Worm (Caenorhabditis elegans) whole organism, L1 larva: ENCODE measurements around the gene rps-11.

Experiments used
- C34B4.2 ChIP-seq: sonication (generic microtip); optimal IDR thresholded peaks from 2 replicates; lab custom pipeline; 2017; ENCODE audit warnings: mild to moderate bottlenecking, missing genetic modification characterization, missing compliant biosample characterization
- Y116A8C.19 ChIP-seq: sonication (generic microtip); optimal IDR thresholded peaks from 2 replicates; lab custom pipeline; 2016; ENCODE audit warnings: missing compliant biosample characterization, missing genetic modification characterization, borderline replicate concordance
- alr-1 ChIP-seq: fragments of 200-800 bp; sonication (Bioruptor generic); optimal IDR thresholded peaks from 2 replicates; lab custom pipeline; 2018; ENCODE audit warnings: borderline replicate concordance, mild to moderate bottlenecking, missing genetic modification characterization, missing compliant biosample characterization
- blmp-1 ChIP-seq: fragments of 150-350 bp; optimal IDR thresholded peaks from 2 replicates; lab custom pipeline; 2014; ENCODE audit warnings: missing biosample characterization, missing genetic modification characterization
- ceh-63 ChIP-seq: fragments of 200-800 bp; sonication (Bioruptor generic); optimal IDR thresholded peaks from 2 replicates; lab custom pipeline; 2018; ENCODE audit warnings: mild to moderate bottlenecking, missing genetic modification characterization, missing compliant biosample characterization
- ceh-8 ChIP-seq: fragments of 200-800 bp; sonication (Bioruptor generic); optimal IDR thresholded peaks from 2 replicates; lab custom pipeline; 2018; ENCODE audit warnings: mild to moderate bottlenecking, missing genetic modification characterization, moderate library complexity, missing compliant biosample characterization
- ceh-90 ChIP-seq: sonication (generic microtip); optimal IDR thresholded peaks from 2 replicates; lab custom pipeline; 2016; ENCODE audit warnings: missing genetic modification characterization, missing compliant biosample characterization
- ces-1 ChIP-seq: fragments of 150-350 bp; optimal IDR thresholded peaks from 2 replicates; lab custom pipeline; 2014; ENCODE audit warnings: missing biosample characterization, missing genetic modification reagents, missing genetic modification characterization
- efl-3 ChIP-seq: fragments of 200-800 bp; sonication (Bioruptor generic); optimal IDR thresholded peaks from 2 replicates; lab custom pipeline; 2018; ENCODE audit warnings: mild to moderate bottlenecking, missing genetic modification characterization, missing compliant biosample characterization
- egl-13 ChIP-seq: sonication (generic microtip); optimal IDR thresholded peaks from 2 replicates; lab custom pipeline; 2016; ENCODE audit warnings: missing genotype, missing genetic modification reagents, missing genetic modification characterization, missing compliant biosample characterization
- egl-27 ChIP-seq, 2 experiments: fragments of 150-350 bp in 1 of 2; sonication (generic microtip); optimal IDR thresholded peaks; 3 replicates each; lab custom pipeline; 2017 to 2018; ENCODE audit warnings: missing biosample characterization in 2 of 2, missing genetic modification characterization in 2 of 2, missing genetic modification reagents in 2 of 2
- ets-5 ChIP-seq: fragments of 200-800 bp; sonication (Bioruptor generic); IDR thresholded peaks from 2 replicates; pipeline ENCODE4 v1.3.6; 2022; ENCODE audit warnings: missing genetic modification characterization, missing compliant biosample characterization
- fkh-10 ChIP-seq: sonication (generic microtip); optimal IDR thresholded peaks from 2 replicates; lab custom pipeline; 2017; ENCODE audit warnings: missing biosample characterization, missing genetic modification reagents, missing genetic modification characterization
- fos-1 ChIP-seq: fragments of 150-350 bp; optimal IDR thresholded peaks from 2 replicates; lab custom pipeline; 2014; ENCODE audit warnings: missing biosample characterization, missing genetic modification characterization
- grh-1 ChIP-seq: fragments of 200-800 bp; sonication (Bioruptor generic); IDR thresholded peaks from 2 replicates; pipeline ENCODE4 v1.3.6; 2022; ENCODE audit warnings: missing genetic modification reagents, missing genetic modification characterization, missing compliant biosample characterization
- hlh-4 ChIP-seq: sonication (generic microtip); optimal IDR thresholded peaks from 2 replicates; lab custom pipeline; 2016; ENCODE audit warnings: mild to moderate bottlenecking, missing genetic modification characterization, missing compliant biosample characterization
- hpl-2 ChIP-seq: fragments of 150-350 bp; optimal IDR thresholded peaks from 2 replicates; lab custom pipeline; 2014; ENCODE audit warnings: missing biosample characterization, missing genetic modification reagents, missing genetic modification characterization
- irx-1 ChIP-seq: sonication (generic microtip); optimal IDR thresholded peaks from 2 replicates; lab custom pipeline; 2016; ENCODE audit warnings: missing genetic modification characterization, missing compliant biosample characterization
- isw-1 ChIP-seq: fragments of 200-800 bp; sonication (Bioruptor generic); IDR thresholded peaks from 2 replicates; pipeline ENCODE4 v1.3.6; 2022; ENCODE audit warnings: missing genetic modification characterization, missing compliant biosample characterization
- lin-13 ChIP-seq: fragments of 150-350 bp; optimal IDR thresholded peaks from 2 replicates; lab custom pipeline; 2014; ENCODE audit warnings: missing biosample characterization, missing genetic modification reagents, missing genetic modification characterization
- lin-35 ChIP-seq, 2 experiments: fragments of 150-350 bp; optimal IDR thresholded peaks; 2 replicates each; lab custom pipeline; 2014; ENCODE audit warnings: missing biosample characterization in 2 of 2, missing genetic modification characterization in 2 of 2, missing genetic modification reagents in 2 of 2
- lir-3 ChIP-seq: sonication (generic microtip); optimal IDR thresholded peaks from 2 replicates; lab custom pipeline; 2016; ENCODE audit warnings: mild to moderate bottlenecking, missing genetic modification characterization, moderate library complexity, missing compliant biosample characterization; ENCODE audit not compliant: poor library complexity
- mab-9 ChIP-seq: fragments of 200-800 bp; sonication (Bioruptor generic); IDR thresholded peaks from 2 replicates; pipeline ENCODE4 v1.3.6; 2022; ENCODE audit warnings: missing genetic modification reagents, missing genetic modification characterization, missing compliant biosample characterization
- mdl-1 ChIP-seq, 2 experiments: fragments of 150-350 bp; optimal IDR thresholded peaks; 2 replicates each; lab custom pipeline; 2014 to 2017; ENCODE audit warnings: missing biosample characterization in 2 of 2, missing genetic modification characterization in 2 of 2, inconsistent platforms in 1 of 2
- mef-2 ChIP-seq: fragments of 150-350 bp; optimal IDR thresholded peaks from 2 replicates; lab custom pipeline; 2014; ENCODE audit warnings: missing biosample characterization, missing genetic modification characterization
- nhr-19 ChIP-seq: fragments of 200-800 bp; sonication (Bioruptor generic); conservative IDR thresholded peaks from 2 replicates; pipeline ENCODE4 v1.3.6; 2022; ENCODE audit warnings: missing genetic modification characterization, missing compliant biosample characterization
- nhr-237 ChIP-seq: fragments of 150-350 bp; optimal IDR thresholded peaks from 2 replicates; lab custom pipeline; 2014; ENCODE audit warnings: missing biosample characterization, missing genetic modification characterization
- nhr-71 ChIP-seq: sonication (generic microtip); optimal IDR thresholded peaks from 2 replicates; lab custom pipeline; 2016; ENCODE audit warnings: mild to moderate bottlenecking, missing genetic modification characterization, moderate library complexity, missing compliant biosample characterization
- nhr-76 ChIP-seq: sonication (generic microtip); optimal IDR thresholded peaks from 2 replicates; lab custom pipeline; 2017; ENCODE audit warnings: missing biosample characterization, missing genetic modification characterization
- nhr-84 ChIP-seq: sonication (generic microtip); optimal IDR thresholded peaks from 2 replicates; lab custom pipeline; 2017; ENCODE audit warnings: missing biosample characterization, missing genetic modification characterization
- nhr-85 ChIP-seq: sonication (generic microtip); peaks from one replicate; lab custom pipeline; 2016; ENCODE audit warnings: missing genetic modification characterization, inconsistent platforms, missing compliant biosample characterization
- pag-3 ChIP-seq: sonication (generic microtip); optimal IDR thresholded peaks from 2 replicates; lab custom pipeline; 2017; ENCODE audit warnings: missing genetic modification characterization, mild to moderate bottlenecking, missing compliant biosample characterization, antibody characterized with exemption, borderline replicate concordance; ENCODE audit not compliant: insufficient read depth
- pax-3 ChIP-seq: fragments of 200-800 bp; sonication (Bioruptor generic); optimal IDR thresholded peaks from 2 replicates; lab custom pipeline; 2018; ENCODE audit warnings: mild to moderate bottlenecking, missing genetic modification characterization, moderate library complexity, missing compliant biosample characterization
- rnt-1 ChIP-seq: sonication (generic microtip); optimal IDR thresholded peaks from 2 replicates; lab custom pipeline; 2016; ENCODE audit warnings: mild to moderate bottlenecking, missing genetic modification characterization, moderate library complexity, missing compliant biosample characterization
- sptf-1 ChIP-seq: fragments of 150-350 bp; optimal IDR thresholded peaks from 2 replicates; lab custom pipeline; 2014; ENCODE audit warnings: missing biosample characterization, missing genetic modification characterization
- sup-37 ChIP-seq: fragments of 200-800 bp; sonication (Bioruptor generic); optimal IDR thresholded peaks from 2 replicates; lab custom pipeline; 2018; ENCODE audit warnings: mild to moderate bottlenecking, missing genetic modification characterization, missing compliant biosample characterization
- unc-62 ChIP-seq: fragments of 150-350 bp; optimal IDR thresholded peaks from 2 replicates; lab custom pipeline; 2014; ENCODE audit warnings: missing biosample characterization, missing genetic modification reagents, missing genetic modification characterization
- unc-86 ChIP-seq: sonication (generic microtip); optimal IDR thresholded peaks from 2 replicates; lab custom pipeline; 2016; ENCODE audit warnings: missing genetic modification characterization, missing compliant biosample characterization
- zag-1 ChIP-seq: fragments of 150-350 bp; optimal IDR thresholded peaks from 2 replicates; lab custom pipeline; 2014; ENCODE audit warnings: missing biosample characterization, missing genetic modification characterization
- zip-4 ChIP-seq: fragments of 200-800 bp; sonication (Bioruptor generic); optimal IDR thresholded peaks from 2 replicates; lab custom pipeline; 2018; ENCODE audit warnings: mild to moderate bottlenecking, missing genetic modification characterization, moderate library complexity, missing compliant biosample characterization

The rps-11 gene

DNA sequence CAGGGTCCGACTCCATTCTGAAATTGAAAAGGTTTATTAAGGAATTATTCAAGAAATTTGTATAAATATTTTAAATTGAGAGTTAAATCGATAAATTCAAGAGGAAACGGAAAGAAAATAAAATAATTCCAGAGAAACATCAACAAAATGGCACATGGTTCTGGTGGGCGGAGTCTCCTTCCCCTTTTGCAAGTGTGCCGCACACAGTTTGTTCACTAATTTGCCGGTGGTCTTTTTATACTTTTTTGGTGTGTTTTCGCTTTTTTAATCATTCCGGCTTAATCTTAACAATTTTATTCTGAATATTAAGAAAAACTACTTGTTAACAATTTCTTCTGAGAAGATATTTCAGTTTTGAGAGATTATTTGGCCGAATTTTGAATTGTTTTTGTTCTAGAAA lies 2.5 kb downstream of the rps-11 start, which contains the start of the genes ragc-1 and Y24F12A.1 (continued):
- TF ChIP-seq mab-9 (GFP tag; lab: Robert Waterston, UW), result no peak
- TF ChIP-seq unc-62 (GFP tag; lab: Kevin White, UChicago), result no peak
- no peak for TF ChIP-seq hpl-2 (GFP tag; lab: Kevin White, UChicago)
- peak; percentile 26 for TF ChIP-seq lir-3 (tag; lab: Kevin White, UChicago)
- peak in 1 of 2 experiments; percentile 71 for TF ChIP-seq mdl-1 (tag; optimal IDR thresholded peaks at IDR 0.05; lab: Kevin White, UChicago)
- TF ChIP-seq nhr-71, result peak; percentile 52
- TF ChIP-seq mef-2 (tag; lab: Kevin White, UChicago), result no peak
- TF ChIP-seq nhr-85 (tag; lab: Kevin White, UChicago), result no peak
- no peak for TF ChIP-seq alr-1 (tag; lab: Kevin White, UChicago)
- no peak for TF ChIP-seq egl-27 (tag; optimal IDR thresholded peaks at IDR 0.05; lab: Kevin White, UChicago)
- TF ChIP-seq pag-3, result no peak
- no peak for TF ChIP-seq pax-3 (tag; lab: Kevin White, UChicago)
- TF ChIP-seq nhr-84 (tag; lab: Kevin White, UChicago), result no peak
- TF ChIP-seq fos-1 (tag; lab: Kevin White, UChicago), result no peak
- TF ChIP-seq zag-1 (tag; lab: Kevin White, UChicago), result no peak
- TF ChIP-seq ets-5 (GFP tag; lab: Robert Waterston, UW), result no peak
- TF ChIP-seq ceh-63 (GFP tag; lab: Kevin White, UChicago), result no peak
- no peak for TF ChIP-seq egl-13 (tag; lab: Kevin White, UChicago)
- TF ChIP-seq ces-1 (GFP tag; lab: Kevin White, UChicago), result no peak
- TF ChIP-seq ceh-8 (GFP tag; lab: Kevin White, UChicago), result no peak
- TF ChIP-seq nhr-76 (tag; lab: Kevin White, UChicago), result no peak
- TF ChIP-seq grh-1 (GFP tag; lab: Robert Waterston, UW), result no peak
- no peak for TF ChIP-seq Y116A8C.19 (tag; lab: Kevin White, UChicago)
- no peak for TF ChIP-seq efl-3 (GFP tag; lab: Kevin White, UChicago)
- TF ChIP-seq ceh-90, result no peak
- TF ChIP-seq sup-37 (GFP tag; lab: Kevin White, UChicago), result no peak
- peak; percentile 29 to 61 for TF ChIP-seq lin-35 (GFP tag; optimal IDR thresholded peaks at IDR 0.05; lab: Kevin White, UChicago)
- TF ChIP-seq zip-4 (GFP tag; lab: Kevin White, UChicago), result no peak
- no peak for TF ChIP-seq isw-1
- TF ChIP-seq unc-86 (tag; lab: Kevin White, UChicago), result no peak
- no peak for TF ChIP-seq irx-1
- no peak for TF ChIP-seq fkh-10 (GFP tag; lab: Kevin White, UChicago)
- TF ChIP-seq rnt-1, result peak; percentile 48
- TF ChIP-seq lin-13 (GFP tag; lab: Kevin White, UChicago), result no peak
- TF ChIP-seq sptf-1 (tag; lab: Kevin White, UChicago), result no peak
- TF ChIP-seq nhr-19 (GFP tag; lab: Robert Waterston, UW), result peak; percentile 30

DNA sequence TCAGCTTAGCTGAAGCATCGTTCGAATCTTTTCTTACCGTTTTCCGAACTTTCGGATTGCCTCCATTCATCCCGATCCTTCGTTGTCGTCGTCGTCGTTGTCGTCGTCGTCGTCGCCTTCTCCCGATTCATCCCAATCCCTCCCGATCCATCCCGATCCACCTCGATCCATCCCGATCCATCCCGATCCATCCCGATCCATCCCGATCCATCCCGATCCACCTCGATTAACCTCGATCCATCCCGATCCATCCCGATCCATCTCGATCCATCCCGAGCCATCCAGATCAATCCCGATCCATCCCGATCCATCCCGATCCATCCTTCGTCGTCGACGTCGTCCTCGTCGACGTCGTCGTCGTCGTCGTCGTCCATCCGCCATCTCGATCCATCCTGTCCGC lies 14.1 kb downstream of the rps-11 start:
- TF ChIP-seq mab-9 (GFP tag; lab: Robert Waterston, UW) (0 out of 2 replicates have a peak, but pooled peaks have one; percentile 12), ets-5 (GFP tag; lab: Robert Waterston, UW) (0 out of 2 replicates have a peak, but pooled peaks have one; percentile 56)

DNA sequence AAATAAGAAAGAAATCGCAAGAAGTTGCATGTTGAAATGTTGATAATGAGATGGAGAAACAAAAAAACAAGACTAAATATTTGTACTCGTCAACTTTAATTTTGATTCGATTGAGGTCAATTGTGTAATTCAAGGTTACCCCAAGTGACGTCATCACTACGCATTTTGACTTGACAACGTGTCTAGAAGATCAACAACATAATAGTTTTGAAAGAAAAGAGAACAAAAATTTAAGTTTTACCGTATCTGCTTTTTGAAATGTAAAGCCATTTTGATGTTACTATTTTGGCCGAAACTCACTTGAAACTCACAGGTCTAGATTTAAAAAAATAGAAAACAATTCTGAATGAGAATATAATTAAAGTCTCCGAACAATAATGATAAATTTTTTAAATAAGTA lies 18.5 kb downstream of the rps-11 start, which contains the start of gene dsl-5:
Gene dsl-5, minus strand, starts transcription at position 101 of the 400 bp plus-strand sequence.
- TF ChIP-seq blmp-1 (tag; lab: Kevin White, UChicago) (no peak), hlh-4 (tag; lab: Kevin White, UChicago) (no peak), nhr-85 (tag; lab: Kevin White, UChicago) (peak; percentile 61), nhr-76 (tag; lab: Kevin White, UChicago) (no peak), lin-13 (GFP tag; lab: Kevin White, UChicago) (no peak), nhr-237 (no peak), C34B4.2 (no peak)
